Worm (Caenorhabditis elegans) whole organism, L1 larva: Measurements from ENCODE around the gene mec-2.

ENCODE experiments used
- F16B12.6 ChIP-seq: fragments of 150-350 bp; optimal IDR thresholded peaks from 2 replicates; lab custom pipeline; 2014; ENCODE audit warnings: missing biosample characterization, missing genetic modification characterization
- alr-1 ChIP-seq: fragments of 200-800 bp; sonication (Bioruptor generic); optimal IDR thresholded peaks from 2 replicates; lab custom pipeline; 2018; ENCODE audit warnings: borderline replicate concordance, mild to moderate bottlenecking, missing genetic modification characterization, missing compliant biosample characterization
- ceh-63 ChIP-seq: fragments of 200-800 bp; sonication (Bioruptor generic); optimal IDR thresholded peaks from 2 replicates; lab custom pipeline; 2018; ENCODE audit warnings: mild to moderate bottlenecking, missing genetic modification characterization, missing compliant biosample characterization
- ceh-88 ChIP-seq: fragments of 200-800 bp; sonication (Bioruptor generic); IDR thresholded peaks from 2 replicates; pipeline ENCODE4 v1.3.6; 2022; ENCODE audit warnings: missing genetic modification characterization, missing compliant biosample characterization
- ces-1 ChIP-seq: fragments of 150-350 bp; optimal IDR thresholded peaks from 2 replicates; lab custom pipeline; 2014; ENCODE audit warnings: missing biosample characterization, missing genetic modification reagents, missing genetic modification characterization
- dsc-1 ChIP-seq: sonication (generic microtip); optimal IDR thresholded peaks from 2 replicates; lab custom pipeline; 2016; ENCODE audit warnings: mild to moderate bottlenecking, missing genetic modification characterization, missing compliant biosample characterization
- efl-3 ChIP-seq: fragments of 200-800 bp; sonication (Bioruptor generic); optimal IDR thresholded peaks from 2 replicates; lab custom pipeline; 2018; ENCODE audit warnings: mild to moderate bottlenecking, missing genetic modification characterization, missing compliant biosample characterization
- egl-13 ChIP-seq: sonication (generic microtip); optimal IDR thresholded peaks from 2 replicates; lab custom pipeline; 2016; ENCODE audit warnings: missing genotype, missing genetic modification reagents, missing genetic modification characterization, missing compliant biosample characterization
- elt-2 ChIP-seq: sonication (generic microtip); optimal IDR thresholded peaks from 2 replicates; lab custom pipeline; 2016; ENCODE audit warnings: missing genetic modification characterization, mild to moderate bottlenecking, inconsistent platforms, missing compliant biosample characterization, missing genetic modification reagents
- elt-3 ChIP-seq, 6 experiments: fragments of 150-350 bp in 1 of 6; sonication (generic microtip); optimal IDR thresholded peaks; 2 replicates each; lab custom pipeline; 2017 to 2018; ENCODE audit warnings: missing biosample characterization in 6 of 6, missing genetic modification characterization in 6 of 6, inconsistent platforms in 1 of 6
- fkh-4 ChIP-seq: sonication (generic microtip); optimal IDR thresholded peaks from 2 replicates; lab custom pipeline; 2016; ENCODE audit warnings: missing compliant biosample characterization, missing genetic modification characterization, borderline replicate concordance
- fkh-8 ChIP-seq: sonication (generic microtip); optimal IDR thresholded peaks from 2 replicates; lab custom pipeline; 2016; ENCODE audit warnings: mild to moderate bottlenecking, missing genetic modification characterization, missing compliant biosample characterization
- lin-14 ChIP-seq: fragments of 200-800 bp; sonication (Bioruptor generic); optimal IDR thresholded peaks from 2 replicates; lab custom pipeline; 2018; ENCODE audit warnings: mild to moderate bottlenecking, missing genetic modification characterization, moderate library complexity, missing compliant biosample characterization
- lin-35 ChIP-seq, 2 experiments: fragments of 150-350 bp; optimal IDR thresholded peaks; 2 replicates each; lab custom pipeline; 2014; ENCODE audit warnings: missing biosample characterization in 2 of 2, missing genetic modification characterization in 2 of 2, missing genetic modification reagents in 2 of 2
- lsy-2 ChIP-seq, 2 experiments: fragments of 150-350 bp; optimal IDR thresholded peaks; 2 replicates each; lab custom pipeline; 2014; ENCODE audit warnings: missing biosample characterization in 2 of 2, missing genetic modification characterization in 2 of 2
- mab-9 ChIP-seq: fragments of 200-800 bp; sonication (Bioruptor generic); IDR thresholded peaks from 2 replicates; pipeline ENCODE4 v1.3.6; 2022; ENCODE audit warnings: missing genetic modification reagents, missing genetic modification characterization, missing compliant biosample characterization
- mdl-1 ChIP-seq, 2 experiments: fragments of 150-350 bp; optimal IDR thresholded peaks; 2 replicates each; lab custom pipeline; 2014 to 2017; ENCODE audit warnings: missing biosample characterization in 2 of 2, missing genetic modification characterization in 2 of 2, inconsistent platforms in 1 of 2
- nhr-11 ChIP-seq: fragments of 150-350 bp; optimal IDR thresholded peaks from 2 replicates; lab custom pipeline; 2014; ENCODE audit warnings: missing biosample characterization, missing genetic modification characterization
- nhr-47 ChIP-seq: sonication (generic microtip); optimal IDR thresholded peaks from 2 replicates; lab custom pipeline; 2016; ENCODE audit warnings: mild to moderate bottlenecking, missing genetic modification characterization, moderate library complexity, missing compliant biosample characterization
- nhr-71 ChIP-seq: sonication (generic microtip); optimal IDR thresholded peaks from 2 replicates; lab custom pipeline; 2016; ENCODE audit warnings: mild to moderate bottlenecking, missing genetic modification characterization, moderate library complexity, missing compliant biosample characterization
- nhr-76 ChIP-seq: sonication (generic microtip); optimal IDR thresholded peaks from 2 replicates; lab custom pipeline; 2017; ENCODE audit warnings: missing biosample characterization, missing genetic modification characterization
- nhr-90 ChIP-seq: sonication (generic microtip); optimal IDR thresholded peaks from 2 replicates; lab custom pipeline; 2016; ENCODE audit warnings: mild to moderate bottlenecking, missing genetic modification characterization, missing compliant biosample characterization; ENCODE audit not compliant: poor library complexity
- pag-3 ChIP-seq: sonication (generic microtip); optimal IDR thresholded peaks from 2 replicates; lab custom pipeline; 2017; ENCODE audit warnings: missing genetic modification characterization, mild to moderate bottlenecking, missing compliant biosample characterization, antibody characterized with exemption, borderline replicate concordance; ENCODE audit not compliant: insufficient read depth
- pax-3 ChIP-seq: fragments of 200-800 bp; sonication (Bioruptor generic); optimal IDR thresholded peaks from 2 replicates; lab custom pipeline; 2018; ENCODE audit warnings: mild to moderate bottlenecking, missing genetic modification characterization, moderate library complexity, missing compliant biosample characterization
- rnt-1 ChIP-seq: sonication (generic microtip); optimal IDR thresholded peaks from 2 replicates; lab custom pipeline; 2016; ENCODE audit warnings: mild to moderate bottlenecking, missing genetic modification characterization, moderate library complexity, missing compliant biosample characterization
- snpc-4 ChIP-seq: fragments of 150-350 bp; optimal IDR thresholded peaks from 2 replicates; lab custom pipeline; 2014; ENCODE audit warnings: missing biosample characterization, missing genetic modification characterization
- snu-23 ChIP-seq: sonication (generic microtip); optimal IDR thresholded peaks from 2 replicates; lab custom pipeline; 2016; ENCODE audit warnings: missing genetic modification characterization, missing compliant biosample characterization
- sox-4 ChIP-seq: sonication (generic microtip); optimal IDR thresholded peaks from 2 replicates; lab custom pipeline; 2016; ENCODE audit warnings: missing genetic modification characterization, missing compliant biosample characterization
- swsn-7 ChIP-seq: sonication (generic microtip); optimal IDR thresholded peaks from 2 replicates; lab custom pipeline; 2016; ENCODE audit warnings: missing genetic modification characterization, missing compliant biosample characterization
- tbx-2 ChIP-seq: sonication (generic microtip); optimal IDR thresholded peaks from 2 replicates; lab custom pipeline; 2016; ENCODE audit warnings: missing genetic modification characterization, missing compliant biosample characterization
- tlp-1 ChIP-seq: fragments of 150-350 bp; optimal IDR thresholded peaks from 2 replicates; lab custom pipeline; 2014; ENCODE audit warnings: missing biosample characterization, missing genetic modification characterization
- unc-130 ChIP-seq: fragments of 150-350 bp; optimal IDR thresholded peaks from 2 replicates; lab custom pipeline; 2017; ENCODE audit warnings: missing biosample characterization, missing genetic modification characterization, inconsistent platforms
- unc-30 ChIP-seq: sonication (generic microtip); optimal IDR thresholded peaks from 2 replicates; lab custom pipeline; 2017; ENCODE audit warnings: missing biosample characterization, missing genetic modification characterization
- unc-62 ChIP-seq: fragments of 150-350 bp; optimal IDR thresholded peaks from 2 replicates; lab custom pipeline; 2014; ENCODE audit warnings: missing biosample characterization, missing genetic modification reagents, missing genetic modification characterization
- ztf-11 ChIP-seq, 2 experiments: sonication (generic microtip); optimal IDR thresholded peaks; 2 replicates each; lab custom pipeline; 2016 to 2017; ENCODE audit warnings: missing genetic modification characterization in 2 of 2, missing biosample characterization in 1 of 2, missing compliant biosample characterization in 1 of 2

mec-2 gene

DNA sequence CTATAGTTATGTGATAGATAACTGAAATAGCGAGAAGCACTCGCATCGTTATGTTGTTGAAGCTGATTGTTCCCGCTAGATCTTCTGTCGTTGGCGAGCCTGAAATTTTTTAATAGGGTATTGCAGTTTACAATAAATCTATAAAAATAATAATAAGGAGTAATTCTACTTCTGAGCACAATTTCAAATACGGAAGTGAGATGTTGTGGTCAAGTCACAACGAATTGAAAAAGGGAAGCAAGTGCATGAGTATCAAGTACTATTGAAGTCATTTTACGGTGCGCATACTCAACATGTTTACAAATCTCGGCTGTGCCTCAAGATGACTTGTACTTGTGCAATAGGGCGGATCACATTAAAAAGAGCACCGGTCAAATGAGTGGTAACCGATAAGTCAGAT lies 29.1 kb upstream of the mec-2 start, which contains the start of gene lgx-1:
Gene lgx-1, minus strand, starts transcription at position 101 of the 400 bp plus-strand sequence.
- TF ChIP-seq pag-3 (no peak), ceh-88 (GFP tag; lab: Robert Waterston, UW) (no peak), nhr-47 (tag; lab: Kevin White, UChicago) (no peak), swsn-7 (tag; lab: Kevin White, UChicago) (no peak), tlp-1 (tag; lab: Kevin White, UChicago) (no peak), mab-9 (GFP tag; lab: Robert Waterston, UW) (no peak), pax-3 (tag; lab: Kevin White, UChicago) (no peak), nhr-71 (tag; lab: Kevin White, UChicago) (no peak), unc-30 (no peak), F16B12.6 (tag; lab: Kevin White, UChicago) (no peak), tbx-2 (no peak)
- TF ChIP-seq, all 84 proteins: peak for 0

DNA sequence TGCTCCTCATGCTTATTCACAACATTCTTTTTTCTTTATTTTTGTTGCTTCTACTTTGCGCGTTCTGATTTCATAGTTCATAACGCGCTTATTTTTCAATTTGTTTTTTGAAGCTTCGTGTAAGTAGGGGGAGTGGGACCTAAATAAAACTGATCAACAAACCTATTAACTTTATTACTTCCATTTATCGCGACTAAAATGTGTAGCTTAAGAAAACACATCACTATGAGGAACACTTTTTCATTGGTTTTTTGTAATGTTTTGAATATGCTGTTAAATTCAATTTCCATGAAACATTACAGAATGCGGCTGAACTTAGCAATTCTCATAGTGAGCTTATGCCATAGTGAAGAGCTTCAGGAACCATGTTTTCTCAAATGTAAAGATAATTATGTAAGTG lies 23.9 kb upstream of the mec-2 start, which contains the start of gene C54G7.1:
Gene C54G7.1, plus strand, starts transcription at position 301 of the 400 bp plus-strand sequence.
- TF ChIP-seq fkh-4 (tag; lab: Kevin White, UChicago), result no peak
- TF ChIP-seq snu-23 (GFP tag; lab: Kevin White, UChicago), result no peak
- TF ChIP-seq ceh-63, result no peak

DNA sequence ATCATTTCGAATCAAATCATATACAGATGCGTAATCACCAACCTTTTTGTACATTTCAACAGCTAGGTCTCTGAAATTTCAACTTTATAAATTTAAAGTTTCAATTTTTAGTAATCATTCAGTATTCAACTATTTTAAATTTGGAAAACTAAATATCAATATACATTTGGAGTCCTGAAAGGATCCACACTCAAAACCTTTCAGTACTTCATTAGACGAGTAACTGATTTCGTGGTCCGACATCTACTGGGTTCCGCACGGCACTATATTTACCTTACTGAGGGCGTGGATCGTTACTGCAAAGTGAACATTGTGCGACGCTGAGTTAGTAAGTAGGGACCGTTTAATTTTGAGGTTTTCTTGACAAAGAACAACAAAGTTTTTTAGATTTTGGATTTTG lies 19.7 kb upstream of the mec-2 start:
- TF ChIP-seq nhr-76 (tag; lab: Kevin White, UChicago) (no peak), lin-35 (GFP tag; optimal IDR thresholded peaks at IDR 0.05; lab: Kevin White, UChicago) (no peak), mdl-1 (tag; optimal IDR thresholded peaks at IDR 0.05; lab: Kevin White, UChicago) (no peak), elt-3 (tag; optimal IDR thresholded peaks at IDR 0.05; lab: Kevin White, UChicago) (no peak), fkh-4 (tag; lab: Kevin White, UChicago) (no peak), ztf-11 (tag; optimal IDR thresholded peaks at IDR 0.05; lab: Kevin White, UChicago) (no peak), alr-1 (no peak), snpc-4 (tag; lab: Kevin White, UChicago) (no peak), lin-14 (GFP tag; lab: Kevin White, UChicago) (no peak), nhr-47 (tag; lab: Kevin White, UChicago) (no peak), sox-4 (tag; lab: Kevin White, UChicago) (no peak), efl-3 (GFP tag; lab: Kevin White, UChicago) (no peak), nhr-11 (tag; lab: Kevin White, UChicago) (no peak), lsy-2 (tag; optimal IDR thresholded peaks at IDR 0.05; lab: Kevin White, UChicago) (no peak)

DNA sequence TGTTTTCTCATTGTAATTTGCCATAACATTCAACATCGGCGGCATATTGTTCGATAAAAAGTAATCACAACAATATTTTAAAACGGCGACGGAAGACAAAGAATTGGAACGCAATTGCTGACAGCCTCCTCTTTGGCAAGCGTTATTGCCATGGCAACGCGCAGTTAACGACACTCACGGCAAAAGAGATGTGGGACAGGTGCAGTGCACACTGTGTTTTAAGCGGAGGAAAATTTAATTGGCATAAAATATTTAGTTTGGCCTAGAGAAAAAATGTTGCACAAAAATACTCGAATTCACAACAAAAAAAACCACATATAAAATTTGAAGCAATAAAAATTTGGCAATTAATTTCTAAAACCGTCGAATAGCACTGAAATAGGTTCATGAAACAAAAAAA lies 14.9 kb upstream of the mec-2 start, which contains the start of gene ifta-1:
Gene ifta-1, minus strand, starts transcription at position 101 of the 400 bp plus-strand sequence.
- TF ChIP-seq nhr-90 (tag; lab: Kevin White, UChicago), result no peak
- peak; percentile 87 for TF ChIP-seq fkh-8 (tag; lab: Kevin White, UChicago)

DNA sequence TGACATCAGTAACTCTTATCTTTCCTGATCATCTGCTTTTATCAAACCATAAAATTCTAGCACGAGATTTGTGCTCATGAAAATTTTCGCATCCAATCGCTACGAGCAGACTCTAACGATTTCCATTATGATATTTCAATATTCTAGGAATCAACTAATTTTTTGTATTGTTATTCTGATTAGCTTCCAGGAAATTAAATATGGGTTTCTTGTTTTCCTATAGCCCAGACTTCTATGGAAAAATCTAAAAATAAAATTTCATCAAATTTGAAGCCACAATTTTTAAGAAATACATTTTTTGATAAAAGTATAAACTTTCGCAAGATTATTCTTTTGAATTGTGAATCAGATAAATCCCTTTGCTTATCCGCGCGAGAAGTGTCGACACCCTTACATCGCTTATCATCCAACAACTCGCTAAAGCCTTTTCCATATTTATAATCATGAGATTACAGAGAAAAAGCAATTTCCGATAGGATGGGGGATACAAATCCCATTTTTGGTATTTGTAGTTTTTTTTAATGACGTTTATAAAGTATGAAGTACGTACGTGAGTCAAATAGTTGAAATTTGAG lies 12.4 kb upstream of the mec-2 start:
- TF ChIP-seq ces-1 (GFP tag; lab: Kevin White, UChicago) (no peak), dsc-1 (tag; lab: Kevin White, UChicago) (peak; percentile 82), rnt-1 (tag; lab: Kevin White, UChicago) (no peak), nhr-47 (tag; lab: Kevin White, UChicago) (peak; percentile 13), egl-13 (tag; lab: Kevin White, UChicago) (peak; percentile 41), unc-62 (GFP tag; lab: Kevin White, UChicago) (no peak), pax-3 (tag; lab: Kevin White, UChicago) (peak; percentile 48), unc-130 (no peak), elt-2 (tag; lab: Kevin White, UChicago) (no peak), nhr-71 (tag; lab: Kevin White, UChicago) (peak; percentile 38), sox-4 (tag; lab: Kevin White, UChicago) (peak; percentile 67), fkh-8 (tag; lab: Kevin White, UChicago) (peak; percentile 70), nhr-76 (tag; lab: Kevin White, UChicago) (no peak)
